Fruit fly (Drosophila melanogaster) whole organism: Measurements from ENCODE around the gene Mf.

Experiments
- CG8478 ChIP-seq: fragments of >200 bp; optimal IDR thresholded peaks from 2 replicates; lab custom pipeline; 2018; ENCODE audit warnings: inconsistent platforms
- EcR ChIP-seq, 2 experiments: fragments of >200 bp; optimal IDR thresholded peaks; 2 replicates each; lab custom pipeline; 2017; ENCODE audit warnings: missing biosample characterization in 2 of 2, missing genetic modification characterization in 2 of 2, missing genetic modification reagents in 2 of 2
- psq ChIP-seq: fragments of >200 bp; optimal IDR thresholded peaks from 2 replicates; lab custom pipeline; 2017
- usp ChIP-seq: fragments of >200 bp; optimal IDR thresholded peaks from 2 replicates; lab custom pipeline; 2017; ENCODE audit warnings: missing biosample characterization, missing genetic modification characterization, mixed read lengths

dm6 chr3R:15225279-15225730 is 44.0 kb upstream of the Mf start, which contains the start of the genes CG31344 and Caf1-55:
- no peak for TF ChIP-seq psq (lab: Kevin White, UChicago)
- no peak for TF ChIP-seq usp
- no peak for TF ChIP-seq EcR (GFP tag; optimal IDR thresholded peaks at IDR 0.05; lab: Kevin White, UChicago)
- TF ChIP-seq CG8478 (lab: Kevin White, UChicago) = no peak
